Worm (Caenorhabditis elegans) whole organism, late embryonic: ENCODE data around the gene osg-1.

Source experiments
- T23F11.4 ChIP-seq: fragments of 200-800 bp; sonication (Bioruptor generic); optimal IDR thresholded peaks from 2 replicates; lab custom pipeline; 2018; ENCODE audit warnings: mild to moderate bottlenecking, missing genetic modification characterization, missing compliant biosample characterization
- ama-1 ChIP-seq: fragments of 150-350 bp; optimal IDR thresholded peaks from 2 replicates; lab custom pipeline; 2014
- ceh-31 ChIP-seq: sonication (generic microtip); optimal IDR thresholded peaks from 2 replicates; lab custom pipeline; 2016; ENCODE audit warnings: missing genetic modification characterization, missing compliant biosample characterization
- hlh-15 ChIP-seq: sonication (generic microtip); optimal IDR thresholded peaks from 2 replicates; lab custom pipeline; 2016; ENCODE audit warnings: missing genetic modification characterization, missing compliant biosample characterization
- pag-3 ChIP-seq: sonication (generic microtip); optimal IDR thresholded peaks from 2 replicates; lab custom pipeline; 2016; ENCODE audit warnings: missing compliant biosample characterization, missing genetic modification characterization, borderline replicate concordance
- unc-86 ChIP-seq: sonication (generic microtip); optimal IDR thresholded peaks from 2 replicates; lab custom pipeline; 2016; ENCODE audit warnings: missing genetic modification characterization, missing compliant biosample characterization

- TF ChIP-seq unc-86: no peak
- no peak for TF ChIP-seq ceh-31 (tag; lab: Kevin White, UChicago)
- TF ChIP-seq hlh-15 (tag; lab: Kevin White, UChicago): no peak
- no peak for TF ChIP-seq ama-1
- TF ChIP-seq T23F11.4 (GFP tag; lab: Kevin White, UChicago): no peak
- no peak for TF ChIP-seq pag-3 (tag; lab: Kevin White, UChicago)
These were observed 21.3 kb downstream of the osg-1 start, which contains the start of gene D1044.7 for ce11 chrIII:5508669-5509068.
